Fruit fly (Drosophila melanogaster) whole organism, embryonic: ENCODE data around the gene Rbf.

Experiments
- B-H2 ChIP-seq: fragments of 200-800 bp; sonication (Bioruptor generic); optimal IDR thresholded peaks from 2 replicates; lab custom pipeline; 2018; ENCODE audit warnings: missing biosample characterization, mild to moderate bottlenecking, missing genetic modification characterization
- Bdp1 ChIP-seq: fragments of 200-800 bp; sonication (Bioruptor generic); optimal IDR thresholded peaks from 3 replicates; lab custom pipeline; 2016; ENCODE audit warnings: missing biosample characterization, missing genetic modification characterization
- CG13424 ChIP-seq: fragments of 200-800 bp; sonication (Bioruptor generic); optimal IDR thresholded peaks from 2 replicates; lab custom pipeline; 2019; ENCODE audit warnings: missing biosample characterization, mild to moderate bottlenecking, missing genetic modification characterization, moderate library complexity
- CG13624 ChIP-seq: fragments of 200-800 bp; sonication (Bioruptor generic); optimal IDR thresholded peaks from 2 replicates; lab custom pipeline; 2016; ENCODE audit warnings: missing biosample characterization, missing genetic modification characterization
- CG13894 ChIP-seq: fragments of 200-800 bp; sonication (Bioruptor generic); optimal IDR thresholded peaks from 3 replicates; lab custom pipeline; 2018; ENCODE audit warnings: missing biosample characterization, mild to moderate bottlenecking, missing genetic modification characterization, moderate library complexity
- CG14050 ChIP-seq: fragments of 200-800 bp; sonication (Bioruptor generic); IDR thresholded peaks from 3 replicates; pipeline ENCODE4 v1.3.6; 2022; ENCODE audit warnings: missing biosample characterization, missing genetic modification characterization
- CG1603 ChIP-seq: fragments of 200-800 bp; sonication (Bioruptor generic); optimal IDR thresholded peaks from 2 replicates; lab custom pipeline; 2019; ENCODE audit warnings: missing biosample characterization, mild to moderate bottlenecking, missing genetic modification characterization, moderate library complexity
- CG1792 ChIP-seq: fragments of 200-800 bp; sonication (Bioruptor generic); optimal IDR thresholded peaks from 2 replicates; lab custom pipeline; 2016; ENCODE audit warnings: missing biosample characterization, missing genetic modification characterization
- CG31224 ChIP-seq: fragments of 200-800 bp; sonication (Bioruptor generic); IDR thresholded peaks from 2 replicates; pipeline ENCODE4 v1.3.6; 2022; ENCODE audit warnings: missing biosample characterization, missing genetic modification characterization
- CG33557 ChIP-seq: fragments of 200-800 bp; sonication (Bioruptor generic); optimal IDR thresholded peaks from 2 replicates; lab custom pipeline; 2019; ENCODE audit warnings: missing biosample characterization, mild to moderate bottlenecking, missing genetic modification characterization, moderate library complexity
- CG4328 ChIP-seq: fragments of 200-800 bp; sonication (Bioruptor generic); optimal IDR thresholded peaks from 3 replicates; lab custom pipeline; 2017; ENCODE audit warnings: missing biosample characterization, missing genetic modification reagents, missing genetic modification characterization
- CG6689 ChIP-seq: fragments of 200-800 bp; sonication (Bioruptor generic); IDR thresholded peaks from 2 replicates; pipeline ENCODE4 v1.3.6; 2022; ENCODE audit warnings: missing biosample characterization, missing genetic modification characterization
- CG6791 ChIP-seq: fragments of 200-800 bp; sonication (Bioruptor generic); IDR thresholded peaks from 3 replicates; pipeline ENCODE4 v1.3.6; 2022; ENCODE audit warnings: missing biosample characterization, missing genetic modification characterization; ENCODE audit not compliant: partially characterized antibody
- CG7271 ChIP-seq: fragments of 200-800 bp; sonication (Bioruptor generic); optimal IDR thresholded peaks from 2 replicates; lab custom pipeline; 2018; ENCODE audit warnings: missing biosample characterization, mild to moderate bottlenecking, missing genetic modification characterization, moderate library complexity
- CG8388 ChIP-seq: fragments of 200-800 bp; sonication (Bioruptor generic); optimal IDR thresholded peaks from 2 replicates; lab custom pipeline; 2019; ENCODE audit warnings: missing biosample characterization, mild to moderate bottlenecking, missing genetic modification characterization, moderate library complexity
- CHES-1-like ChIP-seq: fragments of 200-800 bp; sonication (Bioruptor generic); optimal IDR thresholded peaks from 2 replicates; lab custom pipeline; 2016; ENCODE audit warnings: missing biosample characterization, missing genetic modification characterization
- CTCF ChIP-seq: fragments of 200-800 bp; sonication (Bioruptor generic); optimal IDR thresholded peaks from 2 replicates; lab custom pipeline; 2017; ENCODE audit warnings: missing biosample characterization, mild to moderate bottlenecking, missing genetic modification characterization, moderate library complexity
- CoRest ChIP-seq: fragments of 200-800 bp; sonication (Bioruptor generic); optimal IDR thresholded peaks from 3 replicates; lab custom pipeline; 2018; ENCODE audit warnings: missing biosample characterization, mild to moderate bottlenecking, missing genetic modification characterization, moderate library complexity
- CrebB ChIP-seq: fragments of 200-800 bp; sonication (Bioruptor generic); optimal IDR thresholded peaks from 3 replicates; lab custom pipeline; 2018; ENCODE audit warnings: missing biosample characterization, mild to moderate bottlenecking, missing genetic modification characterization
- D19A ChIP-seq: fragments of 200-800 bp; optimal IDR thresholded peaks from 3 replicates; lab custom pipeline; 2019; ENCODE audit warnings: missing biosample characterization, mild to moderate bottlenecking, missing genetic modification characterization, moderate library complexity
- Dll ChIP-seq: fragments of 200-800 bp; sonication (Bioruptor generic); IDR thresholded peaks from 4 replicates; pipeline ENCODE4 v1.3.6; 2022; ENCODE audit warnings: missing biosample characterization, missing genetic modification characterization; ENCODE audit not compliant: partially characterized antibody
- Doc3 ChIP-seq: fragments of 200-800 bp; sonication (Bioruptor generic); IDR thresholded peaks from 3 replicates; pipeline ENCODE4 v1.3.6; 2022; ENCODE audit warnings: missing biosample characterization, missing genetic modification characterization; ENCODE audit not compliant: partially characterized antibody
- ERR ChIP-seq: fragments of 200-800 bp; sonication (Bioruptor generic); optimal IDR thresholded peaks from 2 replicates; lab custom pipeline; 2016; ENCODE audit warnings: missing biosample characterization, missing genetic modification characterization
- Fer1 ChIP-seq: fragments of 200-800 bp; sonication (Bioruptor generic); optimal IDR thresholded peaks from 2 replicates; lab custom pipeline; 2017; ENCODE audit warnings: missing biosample characterization, mild to moderate bottlenecking, missing genetic modification characterization
- NC2β ChIP-seq: fragments of 200-800 bp; sonication (Bioruptor generic); optimal IDR thresholded peaks from 2 replicates; lab custom pipeline; 2016; ENCODE audit warnings: missing biosample characterization, missing genetic modification characterization
- Nf-YC ChIP-seq: fragments of 200-800 bp; optimal IDR thresholded peaks from 3 replicates; lab custom pipeline; 2019; ENCODE audit warnings: missing biosample characterization, mild to moderate bottlenecking, missing genetic modification characterization, moderate library complexity
- Optix ChIP-seq: fragments of 200-800 bp; sonication (Bioruptor generic); IDR thresholded peaks from 3 replicates; pipeline ENCODE4 v1.3.6; 2022; ENCODE audit warnings: missing biosample characterization, missing genetic modification characterization
- Scr ChIP-seq: fragments of 200-800 bp; sonication (Bioruptor generic); IDR thresholded peaks from 2 replicates; pipeline ENCODE4 v1.3.6; 2022; ENCODE audit warnings: missing biosample characterization, missing genetic modification characterization; ENCODE audit not compliant: partially characterized antibody
- Sin3A ChIP-seq: fragments of >200 bp; optimal IDR thresholded peaks from 2 replicates; lab custom pipeline; 2018
- bigmax ChIP-seq: fragments of 200-800 bp; sonication (Bioruptor generic); optimal IDR thresholded peaks from 2 replicates; lab custom pipeline; 2018; ENCODE audit warnings: missing biosample characterization, mild to moderate bottlenecking, missing genetic modification characterization
- bowl ChIP-seq: fragments of 200-800 bp; sonication (Bioruptor generic); IDR thresholded peaks from 2 replicates; pipeline ENCODE4 v1.3.6; 2022; ENCODE audit warnings: missing biosample characterization, missing genetic modification characterization
- bsh ChIP-seq, 2 experiments: fragments of 200-800 bp; sonication (Bioruptor generic); optimal IDR thresholded peaks; 2 replicates each; lab custom pipeline; 2017 to 2018; ENCODE audit warnings: mild to moderate bottlenecking in 2 of 2, missing biosample characterization in 2 of 2, missing genetic modification characterization in 2 of 2, moderate library complexity in 1 of 2
- cad ChIP-seq: fragments of >200 bp; optimal IDR thresholded peaks from 2 replicates; lab custom pipeline; 2017; ENCODE audit warnings: missing biosample characterization, missing genetic modification characterization
- corto ChIP-seq: fragments of 200-800 bp; sonication (Bioruptor generic); optimal IDR thresholded peaks from 2 replicates; lab custom pipeline; 2016; ENCODE audit warnings: missing biosample characterization, mild to moderate bottlenecking, missing genetic modification characterization, moderate library complexity
- crol ChIP-seq: fragments of 200-800 bp; sonication (Bioruptor generic); IDR thresholded peaks from 2 replicates; pipeline ENCODE4 v1.3.6; 2022; ENCODE audit warnings: missing biosample characterization, missing genetic modification characterization
- dati ChIP-seq: fragments of 200-800 bp; sonication (Bioruptor generic); IDR thresholded peaks from 2 replicates; pipeline ENCODE4 v1.3.6; 2022; ENCODE audit warnings: missing biosample characterization, missing genetic modification characterization
- dpn ChIP-seq, 2 experiments: fragments of 200-800 bp; sonication (Bioruptor generic); optimal IDR thresholded peaks; 3 replicates each; lab custom pipeline; 2016; ENCODE audit warnings: missing biosample characterization in 2 of 2, missing genetic modification characterization in 2 of 2
- ewg ChIP-seq: fragments of 200-800 bp; sonication (Bioruptor generic); optimal IDR thresholded peaks from 3 replicates; lab custom pipeline; 2017; ENCODE audit warnings: mild to moderate bottlenecking, missing biosample characterization, missing genetic modification reagents, missing genetic modification characterization
- kah ChIP-seq: fragments of 200-800 bp; sonication (Bioruptor generic); optimal IDR thresholded peaks from 2 replicates; lab custom pipeline; 2018; ENCODE audit warnings: missing biosample characterization, mild to moderate bottlenecking, missing genetic modification characterization
- nmo ChIP-seq: fragments of 200-800 bp; sonication (Bioruptor generic); optimal IDR thresholded peaks from 2 replicates; lab custom pipeline; 2018; ENCODE audit warnings: missing biosample characterization, mild to moderate bottlenecking, missing genetic modification characterization, moderate library complexity
- nom ChIP-seq: fragments of 200-800 bp; sonication (Bioruptor generic); optimal IDR thresholded peaks from 2 replicates; lab custom pipeline; 2017; ENCODE audit warnings: missing biosample characterization, missing genetic modification characterization, mild to moderate bottlenecking, moderate library complexity, missing genetic modification reagents
- oc ChIP-seq: fragments of 200-800 bp; sonication (Bioruptor generic); optimal IDR thresholded peaks from 2 replicates; lab custom pipeline; 2018; ENCODE audit warnings: missing biosample characterization, mild to moderate bottlenecking, missing genetic modification characterization, moderate library complexity
- otp ChIP-seq: fragments of 200-800 bp; sonication (Bioruptor generic); IDR thresholded peaks from 3 replicates; pipeline ENCODE4, ENCODE4 v1.3.6; 2022; ENCODE audit warnings: missing biosample characterization, missing genetic modification characterization
- sima ChIP-seq: fragments of 200-800 bp; sonication (Bioruptor generic); optimal IDR thresholded peaks from 2 replicates; lab custom pipeline; 2016; ENCODE audit warnings: missing biosample characterization, missing genetic modification characterization
- so ChIP-seq: fragments of 200-800 bp; sonication (Bioruptor generic); IDR thresholded peaks from 3 replicates; pipeline ENCODE4 v1.3.6; 2022; ENCODE audit warnings: missing biosample characterization, missing genetic modification characterization
- sqz ChIP-seq: fragments of 200-800 bp; sonication (Bioruptor generic); optimal IDR thresholded peaks from 3 replicates; lab custom pipeline; 2018; ENCODE audit warnings: missing biosample characterization, mild to moderate bottlenecking, missing genetic modification characterization
- sr ChIP-seq: fragments of 200-800 bp; sonication (Bioruptor generic); IDR thresholded peaks from 3 replicates; pipeline ENCODE4 v1.3.6; 2022; ENCODE audit warnings: missing biosample characterization, missing genetic modification characterization
- vnd ChIP-seq: fragments of 200-800 bp; sonication (Bioruptor generic); IDR thresholded peaks from 3 replicates; pipeline ENCODE4 v1.3.6; 2022; ENCODE audit warnings: missing biosample characterization, missing genetic modification characterization; ENCODE audit not compliant: partially characterized antibody
- vvl ChIP-seq: fragments of 200-800 bp; sonication (Bioruptor generic); IDR thresholded peaks from 2 replicates; pipeline ENCODE4 v1.3.6; 2022; ENCODE audit warnings: missing biosample characterization, missing genetic modification characterization
- z ChIP-seq: fragments of 200-800 bp; sonication (Bioruptor generic); IDR thresholded peaks from 3 replicates; pipeline ENCODE4 v1.3.6; 2022; ENCODE audit warnings: missing biosample characterization, missing genetic modification characterization

Gene Rbf

DNA sequence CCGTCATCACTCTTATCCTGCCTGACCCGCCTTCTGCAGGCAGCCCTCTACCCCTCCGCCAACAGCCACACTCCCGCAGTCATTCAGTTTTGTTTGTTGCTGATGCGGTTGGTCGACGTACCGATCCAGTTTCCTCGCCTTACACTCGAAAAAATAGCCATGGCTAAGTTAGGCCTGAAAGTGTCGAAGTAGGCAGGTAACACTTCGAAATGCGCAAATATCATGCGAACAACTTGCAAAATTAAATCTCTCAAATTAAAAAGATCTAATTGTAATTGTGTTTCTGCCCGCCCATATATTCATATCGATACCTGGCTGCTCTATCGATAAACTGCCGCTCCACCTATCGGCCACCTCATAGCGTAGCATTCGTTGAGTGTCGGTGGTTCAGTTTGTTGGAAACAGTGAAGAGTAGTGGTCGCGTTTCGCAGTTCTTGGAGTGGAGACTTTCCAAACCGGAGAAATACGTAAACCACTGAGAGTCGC is 31.6 kb downstream of the Rbf start, which contains the start of gene fz3 (continued):
- TF ChIP-seq corto (peak; percentile 51), CG6791 (peak; percentile 93), so (GFP tag; lab: Robert Waterston, UW) (0 out of 3 replicates have a peak, but pooled peaks have one; percentile 36), CG13624 (GFP tag; lab: Kevin White, UChicago) (peak; percentile 13), CG13894 (tag; lab: Kevin White, UChicago) (peak; percentile 29), Sin3A (peak; percentile 7), kah (GFP tag; lab: Kevin White, UChicago) (peak; percentile 68), CG1603 (tag; lab: Kevin White, UChicago) (peak; percentile 66), sr (GFP tag; lab: Robert Waterston, UW) (0 out of 3 replicates have a peak, but pooled peaks have one; percentile 23), bsh (GFP tag; optimal IDR thresholded peaks at IDR 0.05; lab: Kevin White, UChicago) (peak in 1 of 2 experiments; percentile 53), CG8388 (GFP tag; lab: Kevin White, UChicago) (peak; percentile 1), z (GFP tag; lab: Robert Waterston, UW) (no peak), sima (GFP tag; lab: Kevin White, UChicago) (no peak), CG33557 (peak; percentile 29), CG14050 (GFP tag; lab: Robert Waterston, UW) (no peak), CG6689 (GFP tag; lab: Robert Waterston, UW) (no peak), D19A (tag; lab: Kevin White, UChicago) (peak; percentile 23), CrebB (tag; lab: Kevin White, UChicago) (peak; percentile 26), CG31224 (GFP tag; lab: Robert Waterston, UW) (peak; percentile 23; the same call in 1 of the 2 replicates), bigmax (peak; percentile 17), Scr (GFP tag; lab: Robert Waterston, UW) (peak; percentile 89), vnd (GFP tag; lab: Robert Waterston, UW) (peak; percentile 81), CG7271 (tag; lab: Kevin White, UChicago) (no peak), bowl (GFP tag; lab: Robert Waterston, UW) (0 out of 2 replicates have a peak, but pooled peaks have one; percentile 28), otp (GFP tag; lab: Robert Waterston, UW) (0 out of 3 replicates have a peak, but pooled peaks have one; percentile 22), vvl (GFP tag; lab: Robert Waterston, UW) (peak; percentile 40), Fer1 (GFP tag; lab: Kevin White, UChicago) (peak; percentile 29), Bdp1 (GFP tag; lab: Kevin White, UChicago) (no peak), CoRest (peak; percentile 26), Dll (peak; percentile 91), Nf-YC (tag; lab: Kevin White, UChicago) (peak; percentile 35), ERR (GFP tag; lab: Kevin White, UChicago) (no peak), sqz (GFP tag; lab: Kevin White, UChicago) (peak; percentile 21), NC2β (GFP tag; lab: Kevin White, UChicago) (no peak), crol (GFP tag; lab: Robert Waterston, UW) (peak; percentile 79), B-H2 (GFP tag; lab: Kevin White, UChicago) (peak; percentile 32), CG4328 (GFP tag; lab: Kevin White, UChicago) (peak; percentile 14), nom (GFP tag; lab: Kevin White, UChicago) (peak; percentile 73), CG13424 (tag; lab: Kevin White, UChicago) (peak; percentile 22), oc (tag; lab: Kevin White, UChicago) (peak; percentile 6), CHES-1-like (GFP tag; lab: Kevin White, UChicago) (peak; percentile 19), nmo (peak; percentile 37), CTCF (GFP tag; lab: Kevin White, UChicago) (peak; percentile 88), Optix (GFP tag; lab: Robert Waterston, UW) (no peak), cad (GFP tag; lab: Kevin White, UChicago) (no peak), dpn (GFP tag; optimal IDR thresholded peaks at IDR 0.05; lab: Kevin White, UChicago) (no peak), dati (no peak), Doc3 (peak; percentile 85), ewg (GFP tag; lab: Kevin White, UChicago) (no peak), CG1792 (GFP tag; lab: Kevin White, UChicago) (no peak)
